Worm (Caenorhabditis elegans) whole organism, young adult: ENCODE measurements around the gene tctn-1.
A peak's percentile ranks its signal among the peaks of the same experiment; 100 is the strongest.

Experiments used
- B0019.2 ChIP-seq: fragments of 200-800 bp; sonication (Bioruptor generic); conservative IDR thresholded peaks from 2 replicates; pipeline ENCODE4 v1.3.6; 2022; ENCODE audit warnings: missing genetic modification reagents, missing genetic modification characterization, missing compliant biosample characterization
- B0261.1 ChIP-seq: sonication (generic microtip); optimal IDR thresholded peaks from 2 replicates; lab custom pipeline; 2016; ENCODE audit warnings: mild to moderate bottlenecking, missing genetic modification characterization, moderate library complexity, missing compliant biosample characterization
- C06A6.2 ChIP-seq: fragments of 200-800 bp; sonication (Bioruptor generic); conservative IDR thresholded peaks from 2 replicates; pipeline ENCODE4 v1.3.6; 2022; ENCODE audit warnings: missing genetic modification characterization, missing compliant biosample characterization
- F52B5.7 ChIP-seq: sonication (generic microtip); optimal IDR thresholded peaks from 2 replicates; lab custom pipeline; 2016; ENCODE audit warnings: mild to moderate bottlenecking, missing genetic modification characterization, missing compliant biosample characterization
- T07F8.4 ChIP-seq: sonication (generic microtip); optimal IDR thresholded peaks from 2 replicates; lab custom pipeline; 2016; ENCODE audit warnings: mild to moderate bottlenecking, missing genetic modification characterization, moderate library complexity, missing compliant biosample characterization
- Y56A3A.18 ChIP-seq: fragments of 200-800 bp; sonication (Bioruptor generic); IDR thresholded peaks from 2 replicates; pipeline ENCODE4 v1.3.6; 2022; ENCODE audit warnings: missing genetic modification reagents, missing genetic modification characterization, missing compliant biosample characterization
- Y67H2A.10 ChIP-seq: fragments of 200-800 bp; sonication (Bioruptor generic); conservative IDR thresholded peaks from 2 replicates; pipeline ENCODE4 v1.3.6; 2022; ENCODE audit warnings: missing genetic modification reagents, missing genetic modification characterization, missing compliant biosample characterization
- Y79H2A.3 ChIP-seq: fragments of 200-800 bp; sonication (Bioruptor generic); conservative IDR thresholded peaks from 2 replicates; pipeline ENCODE4 v1.3.6; 2022; ENCODE audit warnings: missing genetic modification reagents, missing genetic modification characterization, missing compliant biosample characterization
- aptf-3 ChIP-seq: fragments of 200-800 bp; sonication (Bioruptor generic); IDR thresholded peaks from 2 replicates; pipeline ENCODE4 v1.3.6; 2022; ENCODE audit warnings: missing genetic modification characterization, missing compliant biosample characterization
- attf-6 ChIP-seq: fragments of 200-800 bp; sonication (Bioruptor generic); IDR thresholded peaks from 2 replicates; pipeline ENCODE4 v1.3.6; 2022; ENCODE audit warnings: missing genetic modification reagents, missing genetic modification characterization, missing compliant biosample characterization
- bed-2 ChIP-seq: fragments of 200-800 bp; sonication (Bioruptor generic); IDR thresholded peaks from 2 replicates; pipeline ENCODE4 v1.3.6; 2022; ENCODE audit warnings: missing genetic modification reagents, missing genetic modification characterization, missing compliant biosample characterization
- cebp-1 ChIP-seq, 2 experiments: fragments of 200-800 bp in 1 of 2; sonication (Bioruptor generic) in 1 of 2; sonication (generic microtip) in 1 of 2; IDR thresholded peaks in 1 of 2; optimal IDR thresholded peaks in 1 of 2; 2 replicates each; pipeline versions ENCODE4 v1.3.6 to Lab custom; 2017 to 2022; ENCODE audit warnings: missing compliant biosample characterization in 2 of 2, missing genetic modification characterization in 2 of 2, mild to moderate bottlenecking in 1 of 2, missing genetic modification reagents in 1 of 2, moderate library complexity in 1 of 2
- cebp-2 ChIP-seq: fragments of 200-800 bp; sonication (Bioruptor generic); IDR thresholded peaks from 2 replicates; pipeline ENCODE4 v1.3.6; 2022; ENCODE audit warnings: missing genetic modification characterization, missing compliant biosample characterization
- ceh-40 ChIP-seq: fragments of 200-800 bp; sonication (Bioruptor generic); IDR thresholded peaks from 2 replicates; pipeline ENCODE4 v1.3.6; 2022; ENCODE audit warnings: missing genetic modification characterization, missing compliant biosample characterization
- ceh-79 ChIP-seq: sonication (generic microtip); optimal IDR thresholded peaks from 2 replicates; lab custom pipeline; 2017; ENCODE audit warnings: mild to moderate bottlenecking, missing genetic modification characterization, missing compliant biosample characterization
- ceh-91 ChIP-seq: fragments of 200-800 bp; sonication (Bioruptor generic); IDR thresholded peaks from 2 replicates; pipeline ENCODE4 v1.3.6; 2022; ENCODE audit warnings: missing genetic modification reagents, missing genetic modification characterization, missing compliant biosample characterization
- chd-7 ChIP-seq: sonication (generic microtip); optimal IDR thresholded peaks from 2 replicates; lab custom pipeline; 2016; ENCODE audit warnings: mild to moderate bottlenecking, missing genetic modification characterization, moderate library complexity, missing compliant biosample characterization
- dpl-1 ChIP-seq: fragments of 150-350 bp; optimal IDR thresholded peaks from 2 replicates; lab custom pipeline; 2014; ENCODE audit warnings: missing biosample characterization, missing genetic modification reagents, missing genetic modification characterization
- fkh-3 ChIP-seq: sonication (generic microtip); optimal IDR thresholded peaks from 2 replicates; lab custom pipeline; 2016; ENCODE audit warnings: mild to moderate bottlenecking, missing genetic modification characterization, missing compliant biosample characterization
- hlh-26 ChIP-seq: fragments of 200-800 bp; sonication (Bioruptor generic); conservative IDR thresholded peaks from 2 replicates; pipeline ENCODE4 v1.3.6; 2022; ENCODE audit warnings: missing genetic modification reagents, missing genetic modification characterization, missing compliant biosample characterization
- hrde-1 ChIP-seq: sonication (generic microtip); optimal IDR thresholded peaks from 2 replicates; lab custom pipeline; 2016; ENCODE audit warnings: missing genetic modification characterization, mild to moderate bottlenecking, missing compliant biosample characterization, moderate library complexity, missing genotype, missing genetic modification reagents, borderline replicate concordance
- hsf-1 ChIP-seq: fragments of 200-800 bp; sonication (Bioruptor generic); IDR thresholded peaks from 2 replicates; pipeline ENCODE4 v1.3.6; 2022; ENCODE audit warnings: missing genetic modification reagents, missing genetic modification characterization, missing compliant biosample characterization
- lag-1 ChIP-seq: fragments of 200-800 bp; sonication (Bioruptor generic); IDR thresholded peaks from 2 replicates; pipeline ENCODE4 v1.3.6; 2022; ENCODE audit warnings: missing genetic modification reagents, missing genetic modification characterization, missing compliant biosample characterization
- let-526 ChIP-seq: fragments of 200-800 bp; sonication (Bioruptor generic); IDR thresholded peaks from 2 replicates; pipeline ENCODE4 v1.3.6; 2022; ENCODE audit warnings: missing genetic modification reagents, missing genetic modification characterization, missing compliant biosample characterization
- let-607 ChIP-seq, 2 experiments: fragments of 200-800 bp in 1 of 2; sonication (Bioruptor generic) in 1 of 2; sonication (generic microtip) in 1 of 2; optimal IDR thresholded peaks; 2 replicates each; lab custom pipeline; 2016 to 2018; ENCODE audit warnings: mild to moderate bottlenecking in 2 of 2, missing compliant biosample characterization in 2 of 2, missing genetic modification characterization in 2 of 2, moderate library complexity in 2 of 2, missing genotype in 1 of 2
- lin-26 ChIP-seq: fragments of 200-800 bp; sonication (Bioruptor generic); IDR thresholded peaks from 2 replicates; pipeline ENCODE4 v1.3.6; 2022; ENCODE audit warnings: missing genetic modification reagents, missing genetic modification characterization, missing compliant biosample characterization
- lin-35 ChIP-seq, 3 experiments: fragments of 150-350 bp in 2 of 3; sonication (generic microtip) in 1 of 3; optimal IDR thresholded peaks; 2 replicates each; lab custom pipeline; 2014 to 2018; ENCODE audit warnings: missing biosample characterization in 3 of 3, missing genetic modification characterization in 3 of 3, missing genetic modification reagents in 3 of 3
- lsl-1 ChIP-seq: fragments of 200-800 bp; sonication (Bioruptor generic); optimal IDR thresholded peaks from 2 replicates; lab custom pipeline; 2018; ENCODE audit warnings: mild to moderate bottlenecking, missing genetic modification characterization, moderate library complexity, missing compliant biosample characterization
- madf-3 ChIP-seq: fragments of 200-800 bp; sonication (Bioruptor generic); IDR thresholded peaks from 2 replicates; pipeline ENCODE4 v1.3.6; 2022; ENCODE audit warnings: missing genetic modification reagents, missing genetic modification characterization, missing compliant biosample characterization
- madf-6 ChIP-seq: fragments of 200-800 bp; sonication (Bioruptor generic); IDR thresholded peaks from 2 replicates; pipeline ENCODE4 v1.3.6; 2022; ENCODE audit warnings: missing genetic modification reagents, missing genetic modification characterization, missing compliant biosample characterization
- mel-28 ChIP-seq: sonication (generic microtip); optimal IDR thresholded peaks from 2 replicates; lab custom pipeline; 2016; ENCODE audit warnings: borderline replicate concordance, mild to moderate bottlenecking, missing genetic modification characterization, missing compliant biosample characterization
- mes-4 ChIP-seq: sonication (generic microtip); optimal IDR thresholded peaks from 2 replicates; lab custom pipeline; 2016; ENCODE audit warnings: missing genotype, missing genetic modification characterization, missing compliant biosample characterization
- mxl-1 ChIP-seq: sonication (generic microtip); optimal IDR thresholded peaks from 2 replicates; lab custom pipeline; 2016; ENCODE audit warnings: missing genetic modification characterization, missing compliant biosample characterization
- nhr-120 ChIP-seq: fragments of 200-800 bp; sonication (Bioruptor generic); IDR thresholded peaks from 2 replicates; pipeline ENCODE4 v1.3.6; 2022; ENCODE audit warnings: missing genetic modification characterization, missing compliant biosample characterization
- nhr-179 ChIP-seq: sonication (generic microtip); optimal IDR thresholded peaks from 2 replicates; lab custom pipeline; 2016; ENCODE audit warnings: mild to moderate bottlenecking, missing genetic modification characterization, missing compliant biosample characterization
- nhr-90 ChIP-seq: sonication (generic microtip); optimal IDR thresholded peaks from 2 replicates; lab custom pipeline; 2016; ENCODE audit warnings: missing genotype, mild to moderate bottlenecking, missing genetic modification characterization, missing compliant biosample characterization
- pbrm-1 ChIP-seq: fragments of 200-800 bp; sonication (Bioruptor generic); IDR thresholded peaks from 2 replicates; pipeline ENCODE4 v1.3.6; 2022; ENCODE audit warnings: missing genetic modification reagents, missing genetic modification characterization, missing compliant biosample characterization
- rcor-1 ChIP-seq: fragments of 200-800 bp; sonication (Bioruptor generic); IDR thresholded peaks from 2 replicates; pipeline ENCODE4 v1.3.6; 2022; ENCODE audit warnings: missing genetic modification reagents, missing genetic modification characterization, missing compliant biosample characterization
- sea-2 ChIP-seq: fragments of 200-800 bp; sonication (Bioruptor generic); IDR thresholded peaks from 2 replicates; pipeline ENCODE4 v1.3.6; 2022; ENCODE audit warnings: missing genetic modification characterization, missing compliant biosample characterization
- tbp1 ChIP-seq: fragments of 200-800 bp; sonication (Bioruptor generic); optimal IDR thresholded peaks from 2 replicates; lab custom pipeline; 2018; ENCODE audit warnings: mild to moderate bottlenecking, missing genetic modification characterization, missing compliant biosample characterization
- unc-130 ChIP-seq: sonication (generic microtip); optimal IDR thresholded peaks from 2 replicates; lab custom pipeline; 2016; ENCODE audit warnings: missing genetic modification reagents, missing genetic modification characterization, missing compliant biosample characterization
- unc-62 ChIP-seq: fragments of 150-350 bp; optimal IDR thresholded peaks from 2 replicates; lab custom pipeline; 2014; ENCODE audit warnings: missing biosample characterization, missing genetic modification reagents, missing genetic modification characterization
- xnd-1 ChIP-seq: sonication (generic microtip); optimal IDR thresholded peaks from 2 replicates; lab custom pipeline; 2016; ENCODE audit warnings: missing genotype, missing genetic modification reagents, missing genetic modification characterization, missing compliant biosample characterization
- zfh-2 ChIP-seq: fragments of 200-800 bp; sonication (Bioruptor generic); conservative IDR thresholded peaks from 2 replicates; pipeline ENCODE4 v1.3.6; 2022; ENCODE audit warnings: missing genetic modification reagents, missing genetic modification characterization, missing compliant biosample characterization
- zim-3 ChIP-seq: sonication (generic microtip); optimal IDR thresholded peaks from 2 replicates; lab custom pipeline; 2017; ENCODE audit warnings: mild to moderate bottlenecking, missing genetic modification characterization, moderate library complexity, missing compliant biosample characterization
- ztf-22 ChIP-seq: fragments of 200-800 bp; sonication (Bioruptor generic); optimal IDR thresholded peaks from 2 replicates; lab custom pipeline; 2018; ENCODE audit warnings: mild to moderate bottlenecking, missing genetic modification characterization, moderate library complexity, missing compliant biosample characterization
- ztf-25 ChIP-seq: fragments of 200-800 bp; sonication (Bioruptor generic); IDR thresholded peaks from 2 replicates; pipeline ENCODE4 v1.3.6; 2022; ENCODE audit warnings: missing genetic modification reagents, missing genetic modification characterization, missing compliant biosample characterization
- ztf-26 ChIP-seq: sonication (generic microtip); optimal IDR thresholded peaks from 2 replicates; lab custom pipeline; 2017; ENCODE audit warnings: missing genetic modification characterization, missing compliant biosample characterization
- ztf-28 ChIP-seq: fragments of 200-800 bp; sonication (Bioruptor generic); IDR thresholded peaks from 2 replicates; pipeline ENCODE4 v1.3.6; 2022; ENCODE audit warnings: missing genetic modification reagents, missing genetic modification characterization, missing compliant biosample characterization

Gene tctn-1

ce11 chrIV:4745422-4745821, 2.2 kb downstream of the tctn-1 start, which contains the start of gene timm-17B.1:
timm-17B.1 (minus strand) TSS chrIV:4745492.
- TF ChIP-seq hsf-1 (GFP tag; lab: Robert Waterston, UW) = no peak
- peak; percentile 58; the same call in 1 of the 2 replicates for TF ChIP-seq pbrm-1 (GFP tag; lab: Robert Waterston, UW)
- TF ChIP-seq Y67H2A.10 = no peak
- no peak for TF ChIP-seq aptf-3 (GFP tag; lab: Robert Waterston, UW)
- TF ChIP-seq cebp-1 (GFP tag; IDR thresholded peaks at IDR 0.05; lab: Robert Waterston, UW) = no peak
- TF ChIP-seq cebp-1 (tag; optimal IDR thresholded peaks at IDR 0.05; lab: Kevin White, UChicago) = peak; percentile 62
- no peak for TF ChIP-seq chd-7 (tag; lab: Kevin White, UChicago)
- TF ChIP-seq tbp1 (GFP tag; lab: Kevin White, UChicago) = peak; percentile 9
- TF ChIP-seq mel-28 (tag; lab: Kevin White, UChicago) = no peak
- TF ChIP-seq mxl-1 (tag; lab: Kevin White, UChicago) = no peak
- TF ChIP-seq F52B5.7 (tag; lab: Kevin White, UChicago) = no peak
- TF ChIP-seq T07F8.4 (tag; lab: Kevin White, UChicago) = no peak
- TF ChIP-seq ceh-91 (GFP tag; lab: Robert Waterston, UW) = no peak
- TF ChIP-seq B0261.1 (tag; lab: Kevin White, UChicago) = no peak
- peak in 1 of 3 experiments; percentile 66 for TF ChIP-seq lin-35 (GFP tag; optimal IDR thresholded peaks at IDR 0.05; lab: Kevin White, UChicago)
- TF ChIP-seq B0019.2 (GFP tag; lab: Robert Waterston, UW) = no peak
- peak; percentile 29; the same call in 1 of the 2 replicates for TF ChIP-seq Y56A3A.18 (GFP tag; lab: Robert Waterston, UW)
- no peak for TF ChIP-seq nhr-179 (tag; lab: Kevin White, UChicago)
- TF ChIP-seq attf-6 (GFP tag; lab: Robert Waterston, UW) = no peak
- TF ChIP-seq rcor-1 (GFP tag; lab: Robert Waterston, UW) = peak; percentile 63; the same call in 1 of the 2 replicates
- TF ChIP-seq xnd-1 (tag; lab: Kevin White, UChicago) = peak; percentile 51
- no peak for TF ChIP-seq ztf-22
- TF ChIP-seq cebp-2 (GFP tag; lab: Robert Waterston, UW) = no peak
- TF ChIP-seq zim-3 (tag; lab: Kevin White, UChicago) = no peak
- no peak for TF ChIP-seq let-526 (GFP tag; lab: Robert Waterston, UW)
- no peak for TF ChIP-seq ceh-79 (tag; lab: Kevin White, UChicago)
- TF ChIP-seq Y79H2A.3 (GFP tag; lab: Robert Waterston, UW) = no peak
- TF ChIP-seq fkh-3 (tag; lab: Kevin White, UChicago) = no peak
- peak; percentile 54 for TF ChIP-seq lsl-1 (GFP tag; lab: Kevin White, UChicago)
- no peak for TF ChIP-seq bed-2 (GFP tag; lab: Robert Waterston, UW)
- TF ChIP-seq nhr-120 (GFP tag; lab: Robert Waterston, UW) = no peak
- TF ChIP-seq dpl-1 (GFP tag; lab: Kevin White, UChicago) = no peak
- no peak for TF ChIP-seq lin-26
- TF ChIP-seq nhr-90 (tag; lab: Kevin White, UChicago) = no peak
- TF ChIP-seq sea-2 (GFP tag; lab: Robert Waterston, UW) = no peak
- TF ChIP-seq madf-3 (GFP tag; lab: Robert Waterston, UW) = no peak
- no peak for TF ChIP-seq unc-130 (GFP tag; lab: Kevin White, UChicago)
- TF ChIP-seq unc-62 (GFP tag; lab: Kevin White, UChicago) = no peak
- no peak for TF ChIP-seq lag-1 (GFP tag; lab: Robert Waterston, UW)
- peak in 1 of 2 experiments; percentile 14 for TF ChIP-seq let-607 (tag; optimal IDR thresholded peaks at IDR 0.05; lab: Kevin White, UChicago)
- no peak for TF ChIP-seq zfh-2 (GFP tag; lab: Robert Waterston, UW)
- TF ChIP-seq hlh-26 (GFP tag; lab: Robert Waterston, UW) = no peak
- no peak for TF ChIP-seq ztf-25 (GFP tag; lab: Robert Waterston, UW)
- no peak for TF ChIP-seq ztf-28 (GFP tag; lab: Robert Waterston, UW)
- no peak for TF ChIP-seq ceh-40
- TF ChIP-seq madf-6 (GFP tag; lab: Robert Waterston, UW) = peak; percentile 30; the same call in 1 of the 2 replicates
- TF ChIP-seq C06A6.2 (GFP tag; lab: Robert Waterston, UW) = no peak
- no peak for TF ChIP-seq hrde-1
- no peak for TF ChIP-seq ztf-26 (tag; lab: Kevin White, UChicago)
- TF ChIP-seq mes-4 (tag; lab: Kevin White, UChicago) = no peak
